Worm (Caenorhabditis elegans): ENCODE measurements around the gene Y54G2A.41.

Gene Y54G2A.41

ce11 chrIV:2751568-2751967 lies at the start of gene Y54G2A.41:
Y54G2A.41 (plus strand) TSS chrIV:2751868.
- no peak for TF ChIP-seq mes-2 (tag; optimal IDR thresholded peaks at IDR 0.05; ENCODE audit: poor library complexity, severe bottlenecking)
- no peak for TF ChIP-seq pha-4 (GFP tag; IDR thresholded peaks at IDR 0.05)
- no peak for TF ChIP-seq pha-4 (tag; optimal IDR thresholded peaks at IDR 0.05)
- TF ChIP-seq daf-19 (GFP tag; conservative IDR thresholded peaks at IDR 0.05), result no peak
- TF ChIP-seq madf-9 (GFP tag; conservative IDR thresholded peaks at IDR 0.05), result no peak
- TF ChIP-seq dmd-9 (GFP tag; IDR thresholded peaks at IDR 0.05), result no peak
- TF ChIP-seq nhr-237 (tag; optimal IDR thresholded peaks at IDR 0.05), result no peak

- peak; percentile 25 for TF ChIP-seq hlh-11 (tag; optimal IDR thresholded peaks at IDR 0.05)
- no peak for TF ChIP-seq skn-1 (tag; optimal IDR thresholded peaks at IDR 0.05)
- TF ChIP-seq dve-1 (tag; optimal IDR thresholded peaks at IDR 0.05; ENCODE audit: insufficient read depth), result peak; percentile 17
- TF ChIP-seq hlh-30 (tag; optimal IDR thresholded peaks at IDR 0.05; ENCODE audit: insufficient read depth), result peak; percentile 55
- peak; percentile 19 for TF ChIP-seq F37D6.2 (tag; optimal IDR thresholded peaks at IDR 0.05)
- TF ChIP-seq lin-13 (GFP tag; optimal IDR thresholded peaks at IDR 0.05), result peak; percentile 80
- peak in 1 of 2 experiments; percentile 81 for TF ChIP-seq unc-62 (GFP tag; optimal IDR thresholded peaks at IDR 0.05 in 1 of 2)
- no peak for TF ChIP-seq unc-62 (tag; optimal IDR thresholded peaks at IDR 0.05)
- peak; percentile 15; the same call in 1 of the 2 replicates for TF ChIP-seq dmd-6 (GFP tag; IDR thresholded peaks at IDR 0.05)
- TF ChIP-seq T20F7.1 (GFP tag; optimal IDR thresholded peaks at IDR 0.05), result no peak
- TF ChIP-seq duxl-1 (tag; optimal IDR thresholded peaks at IDR 0.05; ENCODE audit: poor library complexity), result peak; percentile 27
- TF ChIP-seq hif-1 (tag; optimal IDR thresholded peaks at IDR 0.05), result peak in 1 of 2 experiments; percentile 55
- TF ChIP-seq nhr-102 (tag; optimal IDR thresholded peaks at IDR 0.05), result peak; percentile 16
- peak; percentile 55 to 97 for TF ChIP-seq lsy-2 (tag; optimal IDR thresholded peaks at IDR 0.05)
- peak; percentile 30 for TF ChIP-seq unc-130 (GFP tag; optimal IDR thresholded peaks at IDR 0.05)
- TF ChIP-seq dpl-1 (GFP tag; optimal IDR thresholded peaks at IDR 0.05), result peak; percentile 52
- TF ChIP-seq gei-8 (GFP tag; optimal IDR thresholded peaks at IDR 0.05), result no peak
- 0 out of 2 replicates have a peak, but pooled peaks have one; percentile 33 for TF ChIP-seq arid-1 (GFP tag; conservative IDR thresholded peaks at IDR 0.05)
- TF ChIP-seq Y5F2A.4 (GFP tag; optimal IDR thresholded peaks at IDR 0.05), result no peak
- TF ChIP-seq ceh-20 (GFP tag; IDR thresholded peaks at IDR 0.05), result 0 out of 2 replicates have a peak, but pooled peaks have one; percentile 25
- TF ChIP-seq lin-38 (GFP tag; IDR thresholded peaks at IDR 0.05), result peak; percentile 55
- TF ChIP-seq nhr-237 (tag; optimal IDR thresholded peaks at IDR 0.05), result no peak
- TF ChIP-seq pha-4 (GFP tag; IDR thresholded peaks at IDR 0.05), result peak; percentile 16; the same call in 1 of the 2 replicates
- TF ChIP-seq pha-4 (tag; optimal IDR thresholded peaks at IDR 0.05), result no peak
- no peak for TF ChIP-seq madf-5 (GFP tag; IDR thresholded peaks at IDR 0.05)
- peak; percentile 86 for TF ChIP-seq mes-2 (tag; optimal IDR thresholded peaks at IDR 0.05; ENCODE audit: poor library complexity, severe bottlenecking)
- peak; percentile 45 for TF ChIP-seq mep-1 (tag; optimal IDR thresholded peaks at IDR 0.05)
- no peak for TF ChIP-seq cey-2 (tag; optimal IDR thresholded peaks at IDR 0.05; ENCODE audit: borderline replicate concordance, insufficient read depth)
- peak; percentile 61 for TF ChIP-seq T26A8.4 (GFP tag; IDR thresholded peaks at IDR 0.05)
- TF ChIP-seq ama-1 (optimal IDR thresholded peaks at IDR 0.05), result peak; percentile 89
- TF ChIP-seq daf-8 (GFP tag; IDR thresholded peaks at IDR 0.05), result no peak
- peak; percentile 39 for TF ChIP-seq rbr-2 (tag; optimal IDR thresholded peaks at IDR 0.05)
Observed at ce11 chrIV:2703927-2704401, 47.7 kb upstream of the Y54G2A.41 start, which contains the start of gene Y94H6A.5. Y94H6A.5 (minus strand) TSS chrIV:2703977.

- peak in 1 of 2 experiments; percentile 81 for TF ChIP-seq unc-62 (GFP tag; optimal IDR thresholded peaks at IDR 0.05 in 1 of 2)
- no peak for TF ChIP-seq unc-62 (tag; optimal IDR thresholded peaks at IDR 0.05)
- TF ChIP-seq T26A8.4 (GFP tag; IDR thresholded peaks at IDR 0.05), result no peak
- TF ChIP-seq dmd-9 (GFP tag; IDR thresholded peaks at IDR 0.05), result no peak
- TF ChIP-seq ceh-20 (GFP tag; IDR thresholded peaks at IDR 0.05), result no peak
- no peak for TF ChIP-seq unc-130 (GFP tag; optimal IDR thresholded peaks at IDR 0.05)
- no peak for TF ChIP-seq ceh-82 (tag; optimal IDR thresholded peaks at IDR 0.05)
- peak; percentile 86 for TF ChIP-seq aha-1 (tag)
- no peak for TF ChIP-seq zip-11 (GFP tag; IDR thresholded peaks at IDR 0.05)
- no peak for TF ChIP-seq lin-29 (GFP tag; IDR thresholded peaks at IDR 0.05)
- no peak for TF ChIP-seq lin-1 (GFP tag; IDR thresholded peaks at IDR 0.05)
- no peak for TF ChIP-seq zag-1 (tag; optimal IDR thresholded peaks at IDR 0.05)
Observed at ce11 chrIV:2705675-2706074, 46.0 kb upstream of the Y54G2A.41 start.
